Worm (Caenorhabditis elegans) whole organism, late embryonic: ENCODE measurements around the gene R07B7.6.
A peak's percentile ranks its signal among the peaks of the same experiment; 100 is the strongest.

ENCODE experiments used
- C08G9.2 ChIP-seq: sonication (generic microtip); optimal IDR thresholded peaks from 2 replicates; lab custom pipeline; 2016; ENCODE audit warnings: mild to moderate bottlenecking, missing genetic modification characterization, moderate library complexity, missing compliant biosample characterization
- C38D4.7 ChIP-seq: fragments of 200-800 bp; sonication (Bioruptor generic); optimal IDR thresholded peaks from 2 replicates; lab custom pipeline; 2018; ENCODE audit warnings: mild to moderate bottlenecking, missing genetic modification characterization, moderate library complexity, missing compliant biosample characterization
- F13H6.1 ChIP-seq: sonication (generic microtip); optimal IDR thresholded peaks from 2 replicates; lab custom pipeline; 2016; ENCODE audit warnings: missing genetic modification characterization, missing compliant biosample characterization
- T23F11.4 ChIP-seq: fragments of 200-800 bp; sonication (Bioruptor generic); optimal IDR thresholded peaks from 2 replicates; lab custom pipeline; 2018; ENCODE audit warnings: mild to moderate bottlenecking, missing genetic modification characterization, missing compliant biosample characterization
- Y22D7AL.16 ChIP-seq: sonication (generic microtip); optimal IDR thresholded peaks from 2 replicates; lab custom pipeline; 2016; ENCODE audit warnings: missing genetic modification characterization, missing compliant biosample characterization
- ahr-1 ChIP-seq: sonication (generic microtip); optimal IDR thresholded peaks from 2 replicates; lab custom pipeline; 2016; ENCODE audit warnings: missing genetic modification characterization, missing compliant biosample characterization
- ceh-14 ChIP-seq: sonication (generic microtip); optimal IDR thresholded peaks from 2 replicates; lab custom pipeline; 2016; ENCODE audit warnings: missing genotype, missing genetic modification characterization, missing compliant biosample characterization
- ceh-19 ChIP-seq: fragments of 200-800 bp; sonication (Bioruptor generic); optimal IDR thresholded peaks from 2 replicates; lab custom pipeline; 2018; ENCODE audit warnings: mild to moderate bottlenecking, missing genetic modification characterization, missing compliant biosample characterization
- ceh-22 ChIP-seq: sonication (generic microtip); optimal IDR thresholded peaks from 2 replicates; lab custom pipeline; 2017; ENCODE audit warnings: missing biosample characterization, missing genetic modification characterization
- ceh-30 ChIP-seq: fragments of 150-350 bp; optimal IDR thresholded peaks from 2 replicates; lab custom pipeline; 2014; ENCODE audit warnings: missing biosample characterization, missing genetic modification characterization
- ceh-31 ChIP-seq: sonication (generic microtip); optimal IDR thresholded peaks from 2 replicates; lab custom pipeline; 2016; ENCODE audit warnings: missing genetic modification characterization, missing compliant biosample characterization
- ceh-34 ChIP-seq: sonication (generic microtip); optimal IDR thresholded peaks from 2 replicates; lab custom pipeline; 2016; ENCODE audit warnings: mild to moderate bottlenecking, missing genetic modification characterization, missing compliant biosample characterization
- ceh-48 ChIP-seq: sonication (generic microtip); optimal IDR thresholded peaks from 2 replicates; lab custom pipeline; 2016; ENCODE audit warnings: missing genetic modification characterization, inconsistent platforms, missing compliant biosample characterization
- ceh-6 ChIP-seq: fragments of 200-800 bp; sonication (Bioruptor generic); optimal IDR thresholded peaks from 2 replicates; lab custom pipeline; 2018; ENCODE audit warnings: mild to moderate bottlenecking, missing genetic modification characterization, missing compliant biosample characterization
- ceh-9 ChIP-seq: sonication (generic microtip); optimal IDR thresholded peaks from 2 replicates; lab custom pipeline; 2016; ENCODE audit warnings: mild to moderate bottlenecking, missing genetic modification characterization, inconsistent platforms, missing compliant biosample characterization
- che-1 ChIP-seq: sonication (generic microtip); optimal IDR thresholded peaks from 2 replicates; lab custom pipeline; 2016; ENCODE audit warnings: mild to moderate bottlenecking, missing genetic modification characterization, missing compliant biosample characterization
- dmd-4 ChIP-seq: sonication (generic microtip); optimal IDR thresholded peaks from 2 replicates; lab custom pipeline; 2016; ENCODE audit warnings: borderline replicate concordance, missing genetic modification characterization, missing compliant biosample characterization
- dve-1 ChIP-seq: sonication (generic microtip); optimal IDR thresholded peaks from 2 replicates; lab custom pipeline; 2017; ENCODE audit warnings: antibody characterized with exemption, mild to moderate bottlenecking, missing genetic modification characterization, missing compliant biosample characterization
- elt-2 ChIP-seq: sonication (generic microtip); optimal IDR thresholded peaks from 2 replicates; lab custom pipeline; 2016; ENCODE audit warnings: missing genetic modification reagents, missing genetic modification characterization, missing compliant biosample characterization
- elt-4 ChIP-seq: sonication (generic microtip); optimal IDR thresholded peaks from 2 replicates; lab custom pipeline; 2016; ENCODE audit warnings: missing genetic modification characterization, missing compliant biosample characterization
- eyg-1 ChIP-seq: sonication (generic microtip); optimal IDR thresholded peaks from 2 replicates; lab custom pipeline; 2016; ENCODE audit warnings: missing genotype, missing genetic modification characterization, missing compliant biosample characterization
- fax-1 ChIP-seq: sonication (generic microtip); optimal IDR thresholded peaks from 2 replicates; lab custom pipeline; 2016; ENCODE audit warnings: missing genotype, missing genetic modification characterization, missing compliant biosample characterization
- gmeb-2 ChIP-seq: sonication (generic microtip); optimal IDR thresholded peaks from 2 replicates; lab custom pipeline; 2016; ENCODE audit warnings: missing genetic modification characterization, inconsistent platforms, missing compliant biosample characterization
- hlh-13 ChIP-seq: fragments of 200-800 bp; sonication (Bioruptor generic); optimal IDR thresholded peaks from 2 replicates; lab custom pipeline; 2018; ENCODE audit warnings: mild to moderate bottlenecking, missing genetic modification characterization, missing compliant biosample characterization
- hlh-15 ChIP-seq: sonication (generic microtip); optimal IDR thresholded peaks from 2 replicates; lab custom pipeline; 2016; ENCODE audit warnings: missing genetic modification characterization, missing compliant biosample characterization
- hlh-6 ChIP-seq: sonication (generic microtip); optimal IDR thresholded peaks from 2 replicates; lab custom pipeline; 2016; ENCODE audit warnings: missing genotype, missing genetic modification characterization, missing compliant biosample characterization
- hlh-8 ChIP-seq: sonication (generic microtip); optimal IDR thresholded peaks from 2 replicates; lab custom pipeline; 2016; ENCODE audit warnings: missing genotype, missing genetic modification characterization, missing compliant biosample characterization
- lin-11 ChIP-seq: fragments of 200-800 bp; sonication (Bioruptor generic); optimal IDR thresholded peaks from 2 replicates; lab custom pipeline; 2018; ENCODE audit warnings: mild to moderate bottlenecking, missing genetic modification characterization, missing compliant biosample characterization
- madf-2 ChIP-seq: sonication (generic microtip); optimal IDR thresholded peaks from 2 replicates; lab custom pipeline; 2017; ENCODE audit warnings: missing genetic modification characterization, missing compliant biosample characterization
- mec-3 ChIP-seq: sonication (generic microtip); optimal IDR thresholded peaks from 2 replicates; lab custom pipeline; 2016; ENCODE audit warnings: borderline replicate concordance, missing genetic modification characterization, missing compliant biosample characterization
- nfya-1 ChIP-seq: sonication (generic microtip); optimal IDR thresholded peaks from 2 replicates; lab custom pipeline; 2017; ENCODE audit warnings: missing genetic modification characterization, mild to moderate bottlenecking, missing compliant biosample characterization, antibody characterized with exemption, moderate library complexity
- nhr-11 ChIP-seq: fragments of 150-350 bp; optimal IDR thresholded peaks from 2 replicates; lab custom pipeline; 2014; ENCODE audit warnings: missing biosample characterization, missing genetic modification characterization
- npax-4 ChIP-seq: sonication (generic microtip); optimal IDR thresholded peaks from 2 replicates; lab custom pipeline; 2016; ENCODE audit warnings: missing genetic modification characterization, missing compliant biosample characterization
- odd-2 ChIP-seq: sonication (generic microtip); optimal IDR thresholded peaks from 2 replicates; lab custom pipeline; 2017; ENCODE audit warnings: antibody characterized with exemption, mild to moderate bottlenecking, missing genetic modification characterization, missing compliant biosample characterization
- pat-9 ChIP-seq: fragments of 200-800 bp; sonication (Bioruptor generic); optimal IDR thresholded peaks from 2 replicates; lab custom pipeline; 2018; ENCODE audit warnings: mild to moderate bottlenecking, missing genetic modification characterization, moderate library complexity, missing compliant biosample characterization
- pax-1 ChIP-seq: fragments of 150-350 bp; optimal IDR thresholded peaks from 2 replicates; lab custom pipeline; 2014; ENCODE audit warnings: missing biosample characterization, missing genetic modification characterization
- pha-4 ChIP-seq: fragments of 150-350 bp; optimal IDR thresholded peaks from 2 replicates; lab custom pipeline; 2018; ENCODE audit warnings: missing biosample characterization, missing genetic modification reagents, missing genetic modification characterization
- pqm-1 ChIP-seq: sonication (generic microtip); optimal IDR thresholded peaks from 2 replicates; lab custom pipeline; 2016; ENCODE audit warnings: missing genetic modification characterization, missing compliant biosample characterization
- pros-1 ChIP-seq: fragments of 150-350 bp; optimal IDR thresholded peaks from 2 replicates; lab custom pipeline; 2014; ENCODE audit warnings: missing biosample characterization, missing genetic modification reagents, missing genetic modification characterization
- ref-2 ChIP-seq: sonication (generic microtip); optimal IDR thresholded peaks from 2 replicates; lab custom pipeline; 2016; ENCODE audit warnings: missing genetic modification characterization, missing compliant biosample characterization
- sdc-2 ChIP-seq: sonication (generic microtip); optimal IDR thresholded peaks from 2 replicates; lab custom pipeline; 2016; ENCODE audit warnings: missing genotype, missing genetic modification characterization, missing compliant biosample characterization
- sox-2 ChIP-seq: fragments of 200-800 bp; sonication (Bioruptor generic); IDR thresholded peaks from 2 replicates; pipeline ENCODE4 v1.3.6; 2022; ENCODE audit warnings: missing genetic modification reagents, missing genetic modification characterization, missing compliant biosample characterization
- sox-4 ChIP-seq: sonication (generic microtip); optimal IDR thresholded peaks from 2 replicates; lab custom pipeline; 2017; ENCODE audit warnings: mild to moderate bottlenecking, missing genetic modification characterization, inconsistent platforms, missing compliant biosample characterization
- ttx-3 ChIP-seq: sonication (generic microtip); optimal IDR thresholded peaks from 2 replicates; lab custom pipeline; 2016; ENCODE audit warnings: missing genetic modification reagents, missing genetic modification characterization, missing compliant biosample characterization
- unc-42 ChIP-seq: sonication (generic microtip); optimal IDR thresholded peaks from 2 replicates; lab custom pipeline; 2016; ENCODE audit warnings: missing genotype, missing genetic modification characterization, missing compliant biosample characterization
- unc-55 ChIP-seq: sonication (generic microtip); optimal IDR thresholded peaks from 2 replicates; lab custom pipeline; 2017; ENCODE audit warnings: missing biosample characterization, missing genetic modification reagents, missing genetic modification characterization
- zip-5 ChIP-seq: sonication (generic microtip); optimal IDR thresholded peaks from 2 replicates; lab custom pipeline; 2016; ENCODE audit warnings: missing genetic modification characterization, missing compliant biosample characterization
- ztf-16 ChIP-seq: sonication (generic microtip); optimal IDR thresholded peaks from 2 replicates; lab custom pipeline; 2017; ENCODE audit warnings: missing genetic modification characterization, missing compliant biosample characterization

R07B7.6 gene

DNA sequence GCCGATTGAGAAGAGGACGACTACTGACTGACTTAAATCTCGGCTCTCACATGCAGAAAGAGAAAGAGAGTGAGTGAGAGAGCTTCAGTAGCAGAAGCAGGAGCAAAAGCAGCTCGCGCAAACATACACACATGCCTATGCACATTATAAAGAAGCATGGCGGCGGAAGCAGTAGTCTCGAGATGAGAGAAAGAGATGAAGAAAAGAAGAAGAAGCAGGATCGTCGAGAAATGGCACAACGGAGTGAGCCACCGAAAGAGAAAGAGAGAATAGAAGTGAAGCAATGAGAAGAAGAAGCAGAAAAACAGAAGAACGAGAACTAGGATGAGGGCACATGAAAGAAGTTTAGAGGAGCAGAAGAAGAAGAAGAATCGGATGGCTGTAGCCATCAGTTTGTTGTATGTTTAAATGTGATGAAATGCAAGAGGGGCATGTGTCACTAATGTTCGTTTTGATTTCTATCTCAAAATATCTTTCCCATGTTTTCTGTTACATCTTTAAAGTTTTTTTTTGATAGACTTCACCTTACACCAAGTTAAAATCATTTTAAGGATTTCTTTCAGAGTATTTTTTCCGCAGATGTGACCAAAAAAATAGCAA, 47.8 kb downstream of the R07B7.6 start (continued):
- TF ChIP-seq hlh-6 (tag; lab: Kevin White, UChicago) (peak; percentile 33), C38D4.7 (GFP tag; lab: Kevin White, UChicago) (no peak), sox-2 (GFP tag; lab: Robert Waterston, UW) (no peak), sdc-2 (tag; lab: Kevin White, UChicago) (no peak), ceh-30 (no peak), ahr-1 (tag; lab: Kevin White, UChicago) (no peak), pros-1 (tag; lab: Kevin White, UChicago) (peak; percentile 53), ztf-16 (tag; lab: Kevin White, UChicago) (no peak), Y22D7AL.16 (no peak), elt-4 (tag; lab: Kevin White, UChicago) (no peak), eyg-1 (tag; lab: Kevin White, UChicago) (no peak), dve-1 (no peak), elt-2 (tag; lab: Kevin White, UChicago) (no peak), pax-1 (tag; lab: Kevin White, UChicago) (no peak), pha-4 (tag; lab: Kevin White, UChicago) (no peak), ceh-19 (GFP tag; lab: Kevin White, UChicago) (peak; percentile 38), ceh-9 (tag; lab: Kevin White, UChicago) (no peak)

ce11 chrV:12025683-12026082, 49.1 kb downstream of the R07B7.6 start:
- TF ChIP-seq ceh-14 (peak; percentile 9), ceh-31 (tag; lab: Kevin White, UChicago) (peak; percentile 45), unc-42 (tag; lab: Kevin White, UChicago) (peak; percentile 97), ceh-34 (tag; lab: Kevin White, UChicago) (no peak)

ce11 chrV:12024273-12024672, 50.5 kb downstream of the R07B7.6 start:
- no peak for TF ChIP-seq nhr-11 (tag; lab: Kevin White, UChicago)
- TF ChIP-seq hlh-15 (tag; lab: Kevin White, UChicago) = no peak
- peak; percentile 78 for TF ChIP-seq unc-42 (tag; lab: Kevin White, UChicago)
- peak; percentile 12 for TF ChIP-seq fax-1 (tag; lab: Kevin White, UChicago)
- TF ChIP-seq T23F11.4 (GFP tag; lab: Kevin White, UChicago) = no peak
- no peak for TF ChIP-seq hlh-8 (tag; lab: Kevin White, UChicago)
- TF ChIP-seq odd-2 = no peak
- TF ChIP-seq ahr-1 (tag; lab: Kevin White, UChicago) = no peak
- peak; percentile 7 for TF ChIP-seq ref-2 (tag; lab: Kevin White, UChicago)
- TF ChIP-seq nfya-1 (tag; lab: Kevin White, UChicago) = no peak
- no peak for TF ChIP-seq ceh-22 (tag; lab: Kevin White, UChicago)
- no peak for TF ChIP-seq ceh-31 (tag; lab: Kevin White, UChicago)
- peak; percentile 9 for TF ChIP-seq C38D4.7 (GFP tag; lab: Kevin White, UChicago)
- peak; percentile 10 for TF ChIP-seq ceh-6 (GFP tag; lab: Kevin White, UChicago)
- TF ChIP-seq zip-5 (tag; lab: Kevin White, UChicago) = no peak
- no peak for TF ChIP-seq ceh-19 (GFP tag; lab: Kevin White, UChicago)
- no peak for TF ChIP-seq madf-2 (tag; lab: Kevin White, UChicago)
- TF ChIP-seq C08G9.2 (tag; lab: Kevin White, UChicago) = peak; percentile 43
- no peak for TF ChIP-seq ttx-3 (tag; lab: Kevin White, UChicago)
- peak; percentile 56 for TF ChIP-seq F13H6.1 (tag; lab: Kevin White, UChicago)
- no peak for TF ChIP-seq sox-4 (tag; lab: Kevin White, UChicago)
- TF ChIP-seq ceh-34 (tag; lab: Kevin White, UChicago) = peak; percentile 26
- peak; percentile 18 for TF ChIP-seq ceh-48 (tag; lab: Kevin White, UChicago)
- TF ChIP-seq dmd-4 (tag; lab: Kevin White, UChicago) = no peak
- TF ChIP-seq pqm-1 = no peak
- no peak for TF ChIP-seq che-1
- no peak for TF ChIP-seq lin-11 (tag; lab: Kevin White, UChicago)
- TF ChIP-seq hlh-13 (GFP tag; lab: Kevin White, UChicago) = no peak
- no peak for TF ChIP-seq gmeb-2 (tag; lab: Kevin White, UChicago)
- no peak for TF ChIP-seq unc-55
- TF ChIP-seq mec-3 (tag; lab: Kevin White, UChicago) = peak; percentile 61
- no peak for TF ChIP-seq pha-4 (tag; lab: Kevin White, UChicago)
- TF ChIP-seq sdc-2 (tag; lab: Kevin White, UChicago) = peak; percentile 8
- peak; percentile 59 for TF ChIP-seq elt-4 (tag; lab: Kevin White, UChicago)
- TF ChIP-seq pat-9 = no peak
- peak; percentile 1 for TF ChIP-seq ceh-14
- no peak for TF ChIP-seq npax-4 (tag; lab: Kevin White, UChicago)
